Worm (Caenorhabditis elegans): Measurements from ENCODE around the gene F56C9.8.

DNA sequence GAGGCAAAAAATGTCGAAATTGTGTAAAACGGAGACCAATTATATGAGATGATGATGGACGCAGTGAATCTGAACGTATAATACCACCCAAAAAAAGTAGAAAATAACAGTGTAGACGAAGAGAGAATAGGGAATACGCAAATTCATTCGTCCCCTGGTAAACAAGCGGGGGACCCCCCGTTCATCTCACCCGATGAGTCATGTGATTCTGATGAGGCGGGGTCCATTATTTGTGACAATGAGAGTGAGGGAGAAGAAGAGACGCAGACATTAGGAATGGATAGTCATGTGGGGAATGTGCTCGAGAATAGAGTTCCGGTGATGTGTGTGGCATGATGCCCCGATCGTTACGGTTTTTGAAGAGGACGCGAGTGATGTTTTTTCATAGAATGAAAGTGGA, 47.2 kb downstream of the F56C9.8 start:
- TF ChIP-seq unc-86 (tag; optimal IDR thresholded peaks at IDR 0.05) (no peak), rnt-1 (tag; optimal IDR thresholded peaks at IDR 0.05) (peak; percentile 5), hlh-30 (tag; optimal IDR thresholded peaks at IDR 0.05; ENCODE audit: insufficient read depth) (peak; percentile 99)

Data from whole organism, late embryonic.